Worm (Caenorhabditis elegans): ENCODE data around the gene Y37H2A.18.

Y37H2A.18 gene

DNA sequence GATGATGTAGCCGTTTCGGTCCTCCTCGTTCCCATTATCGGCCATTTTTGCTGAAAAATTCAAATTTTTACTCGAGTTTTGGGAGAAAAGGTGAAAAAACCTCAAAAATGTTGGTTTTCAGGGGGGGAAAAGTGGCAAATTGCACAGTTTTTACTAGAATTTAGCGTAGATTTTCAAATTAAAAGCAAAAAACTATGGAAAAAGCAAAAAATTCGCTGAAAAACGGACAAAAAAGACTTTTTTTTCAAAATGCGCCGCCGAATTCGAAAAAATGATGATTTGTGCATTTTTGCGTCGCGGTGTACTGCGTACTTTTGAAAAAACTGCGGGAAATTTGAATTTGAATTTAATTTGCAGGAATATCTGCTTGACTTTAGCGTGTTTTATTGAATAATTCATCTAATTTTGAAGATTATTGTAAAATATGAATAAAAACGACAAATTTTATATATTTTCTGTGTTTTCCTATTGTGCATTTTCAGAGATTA lies 46.9 kb downstream of the Y37H2A.18 start, which contains the start of gene Y59A8B.12:
Y59A8B.12 (minus strand) TSS at position 51 of the 488 bp plus-strand sequence.
- no peak for TF ChIP-seq nhr-76 (tag; optimal IDR thresholded peaks at IDR 0.05)
- no peak for TF ChIP-seq lim-7 (GFP tag; IDR thresholded peaks at IDR 0.05)
- TF ChIP-seq zfp-2 (tag; optimal IDR thresholded peaks at IDR 0.05): no peak
- TF ChIP-seq lir-3 (tag; optimal IDR thresholded peaks at IDR 0.05): no peak
- no peak for TF ChIP-seq aly-2 (tag; optimal IDR thresholded peaks at IDR 0.05)
- no peak for TF ChIP-seq F10B5.3 (tag; optimal IDR thresholded peaks at IDR 0.05)
- no peak for TF ChIP-seq zfp-3 (GFP tag; conservative IDR thresholded peaks at IDR 0.05)
- TF ChIP-seq gei-8 (GFP tag; optimal IDR thresholded peaks at IDR 0.05): no peak
- no peak for TF ChIP-seq nhr-111 (GFP tag; optimal IDR thresholded peaks at IDR 0.05)
- TF ChIP-seq dmd-6 (GFP tag; IDR thresholded peaks at IDR 0.05): no peak
- TF ChIP-seq T26A8.4 (GFP tag; IDR thresholded peaks at IDR 0.05): no peak
- TF ChIP-seq duxl-1 (tag; optimal IDR thresholded peaks at IDR 0.05; ENCODE audit: poor library complexity): no peak
- no peak for TF ChIP-seq tra-1 (GFP tag; IDR thresholded peaks at IDR 0.05)
- no peak for TF ChIP-seq nhr-10 (tag; optimal IDR thresholded peaks at IDR 0.05)
- no peak for TF ChIP-seq nhr-11 (tag; optimal IDR thresholded peaks at IDR 0.05)
- no peak for TF ChIP-seq mep-1 (tag; optimal IDR thresholded peaks at IDR 0.05)
- no peak for TF ChIP-seq nhr-48 (tag; optimal IDR thresholded peaks at IDR 0.05)

DNA sequence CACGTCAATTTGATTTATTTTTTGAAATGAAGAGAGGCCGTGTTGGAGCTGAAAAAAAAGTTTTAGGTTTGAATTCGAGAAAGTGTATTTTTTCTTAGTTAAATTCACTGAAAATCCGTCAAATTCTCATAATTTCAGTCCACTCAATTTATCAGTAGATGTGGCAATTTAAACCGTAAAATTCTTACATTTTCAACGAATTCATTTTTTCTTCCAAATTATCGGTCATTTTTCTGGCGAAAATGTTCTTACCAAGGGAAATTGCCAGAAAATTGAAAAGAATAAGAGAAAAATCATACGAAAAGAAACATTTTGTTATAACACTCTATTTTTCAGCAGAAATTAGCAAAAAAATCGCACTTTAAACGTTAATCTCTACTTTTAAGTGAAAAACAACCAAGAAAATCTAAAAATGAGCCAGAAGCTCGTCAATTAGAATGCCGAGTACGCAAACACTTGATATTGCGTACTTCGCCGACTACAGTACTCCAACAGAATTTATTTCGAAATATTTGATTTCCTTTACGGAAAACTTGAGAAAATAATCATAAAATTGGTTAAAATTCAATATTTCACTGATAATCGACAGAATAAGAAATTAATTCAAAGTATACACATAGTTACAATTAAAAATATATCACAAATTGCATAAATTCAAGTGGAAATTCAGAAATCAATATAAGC lies 47.8 kb downstream of the Y37H2A.18 start, which contains the start of gene fbxa-106:
fbxa-106 (minus strand) TSS at position 51 of the 684 bp plus-strand sequence.
- no peak for TF ChIP-seq ceh-62 (tag; optimal IDR thresholded peaks at IDR 0.05)
- no peak for TF ChIP-seq duxl-1 (tag; optimal IDR thresholded peaks at IDR 0.05; ENCODE audit: poor library complexity)
- TF ChIP-seq arid-1 (GFP tag; conservative IDR thresholded peaks at IDR 0.05): 0 out of 2 replicates have a peak, but pooled peaks have one; percentile 32
- TF ChIP-seq lin-38 (GFP tag; IDR thresholded peaks at IDR 0.05): peak; percentile 75
- peak; percentile 72 for TF ChIP-seq F49E8.2 (tag; optimal IDR thresholded peaks at IDR 0.05; ENCODE audit: borderline replicate concordance)
- peak; percentile 13 for TF ChIP-seq unc-130 (GFP tag; optimal IDR thresholded peaks at IDR 0.05)
- TF ChIP-seq ctbp-1 (GFP tag; IDR thresholded peaks at IDR 0.05): 0 out of 2 replicates have a peak, but pooled peaks have one; percentile 37
- TF ChIP-seq mxl-3 (GFP tag; optimal IDR thresholded peaks at IDR 0.05): no peak
- TF ChIP-seq skn-1 (tag; optimal IDR thresholded peaks at IDR 0.05): no peak
- TF ChIP-seq dmd-8 (GFP tag; IDR thresholded peaks at IDR 0.05): 0 out of 2 replicates have a peak, but pooled peaks have one; percentile 20
- no peak for TF ChIP-seq gei-8 (GFP tag; optimal IDR thresholded peaks at IDR 0.05)
- TF ChIP-seq lin-13 (GFP tag; optimal IDR thresholded peaks at IDR 0.05): no peak
- no peak for TF ChIP-seq ZK546.5 (tag; optimal IDR thresholded peaks at IDR 0.05)
- no peak for TF ChIP-seq ceh-28 (tag; optimal IDR thresholded peaks at IDR 0.05)

DNA sequence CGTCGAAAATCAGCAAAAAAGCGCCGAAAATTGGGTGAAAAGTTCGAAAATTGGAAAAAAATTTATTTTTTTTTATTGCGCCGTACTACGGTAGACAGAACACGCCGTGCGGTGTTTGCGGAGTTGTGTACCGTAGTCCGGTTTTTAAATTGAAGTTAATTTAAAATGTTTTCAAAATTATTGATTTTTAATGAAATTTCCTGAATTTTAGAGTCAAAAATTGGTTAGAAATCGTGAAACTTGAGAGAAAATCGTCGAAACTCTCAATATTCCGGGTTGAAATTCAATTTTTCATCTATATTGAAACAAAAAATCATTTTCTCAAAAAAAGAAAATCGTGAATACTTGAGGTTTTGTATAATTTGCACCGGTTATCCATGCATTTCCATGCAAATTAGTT lies 51.2 kb downstream of the Y37H2A.18 start, which contains the start of gene nova-1:
nova-1 (minus strand) TSS at position 101 of the 400 bp plus-strand sequence.
- no peak for TF ChIP-seq mdt-29 (GFP tag; IDR thresholded peaks at IDR 0.05)
- TF ChIP-seq nhr-41 (GFP tag; IDR thresholded peaks at IDR 0.05): no peak
- no peak for TF ChIP-seq fos-1 (tag; optimal IDR thresholded peaks at IDR 0.05)
- no peak for TF ChIP-seq vab-7 (GFP tag; IDR thresholded peaks at IDR 0.05)
- no peak for TF ChIP-seq nhr-48 (tag; optimal IDR thresholded peaks at IDR 0.05)
- no peak for TF ChIP-seq mes-2 (tag; optimal IDR thresholded peaks at IDR 0.05; ENCODE audit: poor library complexity, severe bottlenecking)
- no peak for TF ChIP-seq lim-7 (GFP tag; IDR thresholded peaks at IDR 0.05)
- TF ChIP-seq Y5F2A.4 (GFP tag; optimal IDR thresholded peaks at IDR 0.05): no peak
- TF ChIP-seq madf-9 (GFP tag; conservative IDR thresholded peaks at IDR 0.05): no peak
- TF ChIP-seq nhr-11 (tag; optimal IDR thresholded peaks at IDR 0.05): no peak
- no peak for TF ChIP-seq nhr-6 (tag; optimal IDR thresholded peaks at IDR 0.05)
- TF ChIP-seq snpc-1.2 (GFP tag; IDR thresholded peaks at IDR 0.05): no peak
- no peak for TF ChIP-seq dmd-8 (GFP tag; IDR thresholded peaks at IDR 0.05)
- TF ChIP-seq daf-19 (GFP tag; conservative IDR thresholded peaks at IDR 0.05): no peak
- no peak for TF ChIP-seq T26A8.4 (GFP tag; IDR thresholded peaks at IDR 0.05)
- no peak for TF ChIP-seq ceh-44 (GFP tag; IDR thresholded peaks at IDR 0.05)
- no peak for TF ChIP-seq lin-38 (GFP tag; IDR thresholded peaks at IDR 0.05)
- TF ChIP-seq set-16 (GFP tag; IDR thresholded peaks at IDR 0.05): no peak
